Worm (Caenorhabditis elegans) whole organism, L4 larva: ENCODE measurements around the gene C35A5.4.

Experiments used
- D1046.2 ChIP-seq: fragments of 200-800 bp; sonication (Bioruptor generic); IDR thresholded peaks from 2 replicates; pipeline ENCODE4 v1.3.6; 2022; ENCODE audit warnings: missing genetic modification characterization, missing compliant biosample characterization
- F37D6.2 ChIP-seq: sonication (generic microtip); optimal IDR thresholded peaks from 2 replicates; lab custom pipeline; 2016; ENCODE audit warnings: mild to moderate bottlenecking, missing genetic modification characterization, missing compliant biosample characterization
- F49E8.2 ChIP-seq: sonication (generic microtip); optimal IDR thresholded peaks from 2 replicates; lab custom pipeline; 2016; ENCODE audit warnings: missing compliant biosample characterization, mild to moderate bottlenecking, missing genetic modification characterization, borderline replicate concordance
- T20F7.1 ChIP-seq: fragments of 200-800 bp; sonication (Bioruptor generic); optimal IDR thresholded peaks from 2 replicates; lab custom pipeline; 2018; ENCODE audit warnings: mild to moderate bottlenecking, missing genetic modification characterization, missing compliant biosample characterization
- T26A8.4 ChIP-seq: fragments of 200-800 bp; sonication (Bioruptor generic); IDR thresholded peaks from 2 replicates; pipeline ENCODE4 v1.3.6; 2022; ENCODE audit warnings: missing genetic modification characterization, missing compliant biosample characterization
- Y48G9A.11 ChIP-seq: fragments of 200-800 bp; sonication (Bioruptor generic); IDR thresholded peaks from 2 replicates; pipeline ENCODE4 v1.3.6; 2022; ENCODE audit warnings: missing genetic modification reagents, missing genetic modification characterization, missing compliant biosample characterization
- ZK337.2 ChIP-seq: fragments of 200-800 bp; sonication (Bioruptor generic); IDR thresholded peaks from 2 replicates; pipeline ENCODE4 v1.3.6; 2022; ENCODE audit warnings: missing genetic modification reagents, missing genetic modification characterization, missing compliant biosample characterization
- aha-1 ChIP-seq: fragments of 150-350 bp; peaks from one replicate; lab custom pipeline; 2014; ENCODE audit warnings: missing biosample characterization, missing genetic modification characterization
- ama-1 ChIP-seq: fragments of 150-350 bp; optimal IDR thresholded peaks from 2 replicates; lab custom pipeline; 2014; ENCODE audit warnings: inconsistent platforms, mixed read lengths
- arid-1 ChIP-seq: fragments of 200-800 bp; sonication (Bioruptor generic); conservative IDR thresholded peaks from 2 replicates; pipeline ENCODE4 v1.3.6; 2022; ENCODE audit warnings: missing genetic modification reagents, missing genetic modification characterization, missing compliant biosample characterization
- attf-4 ChIP-seq: sonication (generic microtip); optimal IDR thresholded peaks from 3 replicates; lab custom pipeline; 2017; ENCODE audit warnings: missing biosample characterization, missing genetic modification characterization
- ceh-32 ChIP-seq: sonication (generic microtip); optimal IDR thresholded peaks from 2 replicates; lab custom pipeline; 2016; ENCODE audit warnings: mild to moderate bottlenecking, missing genetic modification characterization, missing compliant biosample characterization; ENCODE audit not compliant: poor library complexity
- ceh-82 ChIP-seq: sonication (generic microtip); optimal IDR thresholded peaks from 2 replicates; lab custom pipeline; 2017; ENCODE audit warnings: missing biosample characterization, missing genetic modification characterization
- ces-1 ChIP-seq: fragments of 150-350 bp; sonication (generic microtip); optimal IDR thresholded peaks from 4 replicates; lab custom pipeline; 2014; ENCODE audit warnings: missing biosample characterization, missing genetic modification reagents, missing genetic modification characterization
- ctbp-1 ChIP-seq: fragments of 200-800 bp; sonication (Bioruptor generic); IDR thresholded peaks from 2 replicates; pipeline ENCODE4 v1.3.6; 2022; ENCODE audit warnings: missing genetic modification reagents, missing genetic modification characterization, missing compliant biosample characterization
- dmd-6 ChIP-seq: fragments of 200-800 bp; sonication (Bioruptor generic); IDR thresholded peaks from 2 replicates; pipeline ENCODE4 v1.3.6; 2022; ENCODE audit warnings: missing genetic modification reagents, missing genetic modification characterization, missing compliant biosample characterization
- dmd-8 ChIP-seq: fragments of 200-800 bp; sonication (Bioruptor generic); IDR thresholded peaks from 2 replicates; pipeline ENCODE4 v1.3.6; 2022; ENCODE audit warnings: missing genetic modification characterization, missing compliant biosample characterization
- dpl-1 ChIP-seq: fragments of 150-350 bp; optimal IDR thresholded peaks from 2 replicates; lab custom pipeline; 2014; ENCODE audit warnings: missing biosample characterization, missing genetic modification reagents, missing genetic modification characterization
- duxl-1 ChIP-seq: sonication (generic microtip); optimal IDR thresholded peaks from 2 replicates; lab custom pipeline; 2016; ENCODE audit warnings: mild to moderate bottlenecking, missing genetic modification characterization, moderate library complexity, missing compliant biosample characterization; ENCODE audit not compliant: poor library complexity
- egl-27 ChIP-seq: sonication (generic microtip); optimal IDR thresholded peaks from 3 replicates; lab custom pipeline; 2017; ENCODE audit warnings: missing biosample characterization, missing genetic modification reagents, missing genetic modification characterization
- hlh-11 ChIP-seq: fragments of 200-800 bp; sonication (Bioruptor generic); optimal IDR thresholded peaks from 2 replicates; lab custom pipeline; 2018; ENCODE audit warnings: mild to moderate bottlenecking, missing genetic modification characterization, missing compliant biosample characterization
- hlh-30 ChIP-seq: sonication (generic microtip); optimal IDR thresholded peaks from 2 replicates; lab custom pipeline; 2017; ENCODE audit warnings: antibody characterized with exemption, mild to moderate bottlenecking, missing genetic modification characterization, missing compliant biosample characterization; ENCODE audit not compliant: insufficient read depth
- hmg-1.1 ChIP-seq: fragments of 200-800 bp; sonication (Bioruptor generic); IDR thresholded peaks from 2 replicates; pipeline ENCODE4 v1.3.6; 2022; ENCODE audit warnings: missing genetic modification reagents, missing genetic modification characterization, missing compliant biosample characterization
- lin-1 ChIP-seq: fragments of 200-800 bp; sonication (Bioruptor generic); IDR thresholded peaks from 2 replicates; pipeline ENCODE4 v1.3.6; 2022; ENCODE audit warnings: missing genetic modification reagents, missing genetic modification characterization, missing compliant biosample characterization
- lin-29 ChIP-seq: fragments of 200-800 bp; sonication (Bioruptor generic); IDR thresholded peaks from 2 replicates; pipeline ENCODE4 v1.3.6; 2022; ENCODE audit warnings: missing genetic modification reagents, missing genetic modification characterization, missing compliant biosample characterization
- lin-38 ChIP-seq: fragments of 200-800 bp; sonication (Bioruptor generic); IDR thresholded peaks from 2 replicates; pipeline ENCODE4 v1.3.6; 2022; ENCODE audit warnings: missing genetic modification reagents, missing genetic modification characterization, missing compliant biosample characterization
- madf-9 ChIP-seq: fragments of 200-800 bp; sonication (Bioruptor generic); conservative IDR thresholded peaks from 2 replicates; pipeline ENCODE4 v1.3.6; 2022; ENCODE audit warnings: missing genetic modification reagents, missing genetic modification characterization, missing compliant biosample characterization
- mdl-1 ChIP-seq, 2 experiments: fragments of 150-350 bp in 1 of 2; sonication (generic microtip) in 1 of 2; optimal IDR thresholded peaks; 2 replicates each; lab custom pipeline; 2014 to 2017; ENCODE audit warnings: missing biosample characterization in 2 of 2, missing genetic modification characterization in 2 of 2
- mep-1 ChIP-seq: fragments of 150-350 bp; sonication (generic microtip); optimal IDR thresholded peaks from 3 replicates; lab custom pipeline; 2014; ENCODE audit warnings: missing biosample characterization, missing genetic modification characterization
- nhr-10 ChIP-seq: fragments of 150-350 bp; optimal IDR thresholded peaks from 2 replicates; lab custom pipeline; 2014; ENCODE audit warnings: missing biosample characterization, missing genetic modification characterization
- nhr-102 ChIP-seq: sonication (generic microtip); optimal IDR thresholded peaks from 2 replicates; lab custom pipeline; 2016; ENCODE audit warnings: mild to moderate bottlenecking, missing genetic modification characterization, moderate library complexity, missing compliant biosample characterization
- nhr-111 ChIP-seq: fragments of 200-800 bp; sonication (Bioruptor generic); optimal IDR thresholded peaks from 2 replicates; lab custom pipeline; 2018; ENCODE audit warnings: mild to moderate bottlenecking, missing genetic modification characterization, missing compliant biosample characterization
- nhr-237 ChIP-seq: sonication (generic microtip); optimal IDR thresholded peaks from 2 replicates; lab custom pipeline; 2017; ENCODE audit warnings: missing biosample characterization, missing genetic modification characterization
- nhr-25 ChIP-seq: sonication (generic microtip); optimal IDR thresholded peaks from 2 replicates; lab custom pipeline; 2017; ENCODE audit warnings: missing genetic modification characterization, mild to moderate bottlenecking, missing compliant biosample characterization, antibody characterized with exemption, moderate library complexity, borderline replicate concordance; ENCODE audit not compliant: insufficient read depth
- nhr-41 ChIP-seq: fragments of 200-800 bp; sonication (Bioruptor generic); IDR thresholded peaks from 2 replicates; pipeline ENCODE4 v1.3.6; 2022; ENCODE audit warnings: missing genetic modification reagents, missing genetic modification characterization, missing compliant biosample characterization
- nhr-6 ChIP-seq: fragments of 150-350 bp; optimal IDR thresholded peaks from 2 replicates; lab custom pipeline; 2014; ENCODE audit warnings: missing biosample characterization, missing genetic modification characterization
- nhr-77 ChIP-seq: fragments of 150-350 bp; optimal IDR thresholded peaks from 2 replicates; lab custom pipeline; 2014; ENCODE audit warnings: missing biosample characterization, missing genetic modification characterization
- php-3 ChIP-seq: fragments of 200-800 bp; sonication (Bioruptor generic); IDR thresholded peaks from 2 replicates; pipeline ENCODE4 v1.3.6; 2022; ENCODE audit warnings: missing genetic modification reagents, missing genetic modification characterization, missing compliant biosample characterization
- pqm-1 ChIP-seq: sonication (generic microtip); optimal IDR thresholded peaks from 2 replicates; lab custom pipeline; 2017; ENCODE audit warnings: missing biosample characterization, missing genetic modification characterization
- saeg-2 ChIP-seq: fragments of 200-800 bp; sonication (Bioruptor generic); IDR thresholded peaks from 2 replicates; pipeline ENCODE4 v1.3.6; 2022; ENCODE audit warnings: missing genetic modification reagents, missing genetic modification characterization, missing compliant biosample characterization
- sdz-12 ChIP-seq: fragments of 200-800 bp; sonication (Bioruptor generic); optimal IDR thresholded peaks from 2 replicates; lab custom pipeline; 2018; ENCODE audit warnings: mild to moderate bottlenecking, missing genetic modification characterization, missing compliant biosample characterization
- snpc-1.2 ChIP-seq: fragments of 200-800 bp; sonication (Bioruptor generic); IDR thresholded peaks from 2 replicates; pipeline ENCODE4 v1.3.6; 2022; ENCODE audit warnings: missing genetic modification reagents, missing genetic modification characterization, missing compliant biosample characterization
- spr-3 ChIP-seq: fragments of 200-800 bp; sonication (Bioruptor generic); optimal IDR thresholded peaks from 2 replicates; lab custom pipeline; 2018; ENCODE audit warnings: mild to moderate bottlenecking, missing genetic modification characterization, missing compliant biosample characterization
- tra-1 ChIP-seq: fragments of 200-800 bp; sonication (Bioruptor generic); IDR thresholded peaks from 2 replicates; pipeline ENCODE4 v1.3.6; 2022; ENCODE audit warnings: missing genetic modification reagents, missing genetic modification characterization, missing compliant biosample characterization
- unc-130 ChIP-seq: sonication (generic microtip); optimal IDR thresholded peaks from 2 replicates; lab custom pipeline; 2016; ENCODE audit warnings: missing genetic modification reagents, missing genetic modification characterization, missing compliant biosample characterization
- unc-62 ChIP-seq, 3 experiments: fragments of 150-350 bp in 1 of 3; sonication (generic microtip); optimal IDR thresholded peaks in 2 of 3; peaks in 1 of 3; 1 replicate in 1 of 3; 2 replicates in 2 of 3; lab custom pipeline; 2014 to 2017; ENCODE audit warnings: missing biosample characterization in 3 of 3, missing genetic modification characterization in 3 of 3, missing genetic modification reagents in 3 of 3, missing genotype in 1 of 3
- vab-7 ChIP-seq: fragments of 200-800 bp; sonication (Bioruptor generic); IDR thresholded peaks from 2 replicates; pipeline ENCODE4 v1.3.6; 2022; ENCODE audit warnings: missing genetic modification reagents, missing genetic modification characterization, missing compliant biosample characterization
- zag-1 ChIP-seq: fragments of 150-350 bp; optimal IDR thresholded peaks from 2 replicates; lab custom pipeline; 2014; ENCODE audit warnings: missing biosample characterization, missing genetic modification characterization
- zfp-2 ChIP-seq: sonication (generic microtip); optimal IDR thresholded peaks from 2 replicates; lab custom pipeline; 2016; ENCODE audit warnings: mild to moderate bottlenecking, missing genetic modification characterization, missing compliant biosample characterization
- ztf-7 ChIP-seq: fragments of 150-350 bp; optimal IDR thresholded peaks from 2 replicates; lab custom pipeline; 2014; ENCODE audit warnings: missing biosample characterization, missing genetic modification characterization

C35A5.4 gene

DNA sequence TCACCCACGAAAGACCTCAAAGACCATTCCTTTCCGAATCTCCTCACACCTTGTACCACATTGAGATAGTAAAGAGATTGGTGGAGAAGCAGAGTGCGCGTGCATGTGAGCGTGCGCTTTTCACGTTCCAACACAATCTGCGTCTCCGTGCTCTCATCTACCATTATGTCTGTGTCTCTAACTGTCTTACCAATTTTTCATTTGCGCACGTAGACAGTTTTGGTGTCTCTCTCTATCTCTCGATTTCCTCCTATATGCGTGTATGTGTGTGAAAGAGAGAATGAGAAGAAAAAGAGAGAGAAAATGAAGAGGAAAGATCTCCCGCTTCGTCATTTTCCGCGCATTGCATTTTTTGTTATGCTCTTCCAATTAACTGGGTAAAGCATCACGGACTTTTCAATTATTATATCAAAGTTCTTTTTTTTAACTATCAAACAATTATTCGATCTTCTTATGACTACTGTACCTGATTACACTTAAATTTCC, 30.2 kb upstream of the C35A5.4 start (continued):
- peak; percentile 96 for TF ChIP-seq mep-1 (tag; lab: Kevin White, UChicago)
- peak; percentile 86 for TF ChIP-seq nhr-25
- TF ChIP-seq madf-9 (GFP tag; lab: Robert Waterston, UW) = 0 out of 2 replicates have a peak, but pooled peaks have one; percentile 13
- peak; percentile 95 for TF ChIP-seq dmd-6
- TF ChIP-seq F49E8.2 (tag; lab: Kevin White, UChicago) = no peak
- TF ChIP-seq hmg-1.1 (GFP tag; lab: Robert Waterston, UW) = peak; percentile 83
- TF ChIP-seq hlh-11 = peak; percentile 97
- TF ChIP-seq mdl-1 (tag; optimal IDR thresholded peaks at IDR 0.05; lab: Kevin White, UChicago) = peak; percentile 100
- peak; percentile 68 for TF ChIP-seq dpl-1 (GFP tag; lab: Kevin White, UChicago)
- no peak for TF ChIP-seq ceh-82 (tag; lab: Kevin White, UChicago)
- TF ChIP-seq F37D6.2 (tag; lab: Kevin White, UChicago) = peak; percentile 79
- peak; percentile 25 for TF ChIP-seq nhr-237
- TF ChIP-seq attf-4 (tag; lab: Kevin White, UChicago) = no peak
- TF ChIP-seq php-3 (GFP tag; lab: Robert Waterston, UW) = peak; percentile 50
- TF ChIP-seq arid-1 (GFP tag; lab: Robert Waterston, UW) = peak; percentile 82
- TF ChIP-seq saeg-2 = peak; percentile 55; the same call in 1 of the 2 replicates
- 0 out of 2 replicates have a peak, but pooled peaks have one; percentile 39 for TF ChIP-seq dmd-8 (GFP tag; lab: Robert Waterston, UW)
- peak; percentile 84 for TF ChIP-seq T26A8.4 (GFP tag; lab: Robert Waterston, UW)
- TF ChIP-seq egl-27 (tag; lab: Kevin White, UChicago) = peak; percentile 14
- peak; percentile 23 for TF ChIP-seq spr-3
- TF ChIP-seq nhr-102 (tag; lab: Kevin White, UChicago) = peak; percentile 78
- TF ChIP-seq unc-62 (GFP tag; optimal IDR thresholded peaks at IDR 0.05 in 1 of 2; lab: Kevin White, UChicago) = peak in 1 of 2 experiments; percentile 99
- no peak for TF ChIP-seq unc-62 (tag; optimal IDR thresholded peaks at IDR 0.05; lab: Kevin White, UChicago)
- TF ChIP-seq zfp-2 (tag; lab: Kevin White, UChicago) = peak; percentile 2
- TF ChIP-seq ctbp-1 (GFP tag; lab: Robert Waterston, UW) = peak; percentile 94
- peak; percentile 83 for TF ChIP-seq tra-1 (GFP tag; lab: Robert Waterston, UW)
- TF ChIP-seq lin-38 (GFP tag; lab: Robert Waterston, UW) = peak; percentile 59
- peak; percentile 96 for TF ChIP-seq nhr-6 (tag; lab: Kevin White, UChicago)
- TF ChIP-seq ceh-32 = no peak
- TF ChIP-seq sdz-12 (GFP tag; lab: Kevin White, UChicago) = no peak
- no peak for TF ChIP-seq D1046.2
- peak; percentile 98 for TF ChIP-seq hlh-30
- TF ChIP-seq nhr-10 (tag; lab: Kevin White, UChicago) = peak; percentile 89
- 0 out of 2 replicates have a peak, but pooled peaks have one; percentile 34 for TF ChIP-seq nhr-41 (GFP tag; lab: Robert Waterston, UW)
- TF ChIP-seq ZK337.2 = no peak
- peak; percentile 37 for TF ChIP-seq ces-1
- TF ChIP-seq nhr-111 (GFP tag; lab: Kevin White, UChicago) = no peak
- TF ChIP-seq unc-130 (GFP tag; lab: Kevin White, UChicago) = no peak
- peak; percentile 68 for TF ChIP-seq ama-1 (lab: Kevin White, UChicago)
- TF ChIP-seq T20F7.1 (GFP tag; lab: Kevin White, UChicago) = peak; percentile 54
- peak; percentile 61; the same call in 1 of the 2 replicates for TF ChIP-seq lin-29
- TF ChIP-seq zag-1 (tag; lab: Kevin White, UChicago) = no peak
- TF ChIP-seq pqm-1 (tag; lab: Kevin White, UChicago) = peak; percentile 6
- peak; percentile 76 for TF ChIP-seq ztf-7 (tag; lab: Kevin White, UChicago)
- peak; percentile 60; the same call in 1 of the 2 replicates for TF ChIP-seq vab-7 (GFP tag; lab: Robert Waterston, UW)
- TF ChIP-seq nhr-77 (tag; lab: Kevin White, UChicago) = peak; percentile 89
- TF ChIP-seq Y48G9A.11 (GFP tag; lab: Robert Waterston, UW) = no peak
- TF ChIP-seq lin-1 (GFP tag; lab: Robert Waterston, UW) = peak; percentile 74; the same call in 1 of the 2 replicates
- no peak for TF ChIP-seq snpc-1.2 (GFP tag; lab: Robert Waterston, UW)
- peak; percentile 100 for TF ChIP-seq aha-1 (tag; lab: Kevin White, UChicago)
- peak; percentile 83 for TF ChIP-seq duxl-1 (tag; lab: Kevin White, UChicago)
